Worm (Caenorhabditis elegans) whole organism, L3 larva: ENCODE results near the gene Y75B8A.33.
A peak's percentile ranks its signal among the peaks of the same experiment; 100 is the strongest.

ENCODE experiments used
- fkh-10 ChIP-seq: sonication (generic microtip); optimal IDR thresholded peaks from 2 replicates; lab custom pipeline; 2017; ENCODE audit warnings: missing biosample characterization, missing genetic modification reagents, missing genetic modification characterization
- lin-15B ChIP-seq: fragments of 150-350 bp; optimal IDR thresholded peaks from 2 replicates; lab custom pipeline; 2014; ENCODE audit warnings: missing biosample characterization, missing genetic modification characterization
- pha-4 ChIP-seq: fragments of 150-350 bp; optimal IDR thresholded peaks from 2 replicates; lab custom pipeline; 2014; ENCODE audit warnings: missing biosample characterization, missing genetic modification reagents, missing genetic modification characterization
- unc-39 ChIP-seq: sonication (generic microtip); optimal IDR thresholded peaks from 4 replicates; lab custom pipeline; 2017; ENCODE audit warnings: missing biosample characterization, missing genetic modification characterization

ce11 chrIII:12377198-12377662 is 10.1 kb upstream of the Y75B8A.33 start, which contains the start of gene pph-4.2:
- TF ChIP-seq fkh-10 (no peak), pha-4 (tag; lab: Kevin White, UChicago) (peak; percentile 53), unc-39 (tag; lab: Kevin White, UChicago) (no peak), lin-15B (tag; lab: Kevin White, UChicago) (peak; percentile 59)
